Worm (Caenorhabditis elegans): ENCODE measurements around the gene htrl-1.
A peak's percentile ranks its signal among the peaks of the same experiment; 100 is the strongest.

The htrl-1 gene

DNA sequence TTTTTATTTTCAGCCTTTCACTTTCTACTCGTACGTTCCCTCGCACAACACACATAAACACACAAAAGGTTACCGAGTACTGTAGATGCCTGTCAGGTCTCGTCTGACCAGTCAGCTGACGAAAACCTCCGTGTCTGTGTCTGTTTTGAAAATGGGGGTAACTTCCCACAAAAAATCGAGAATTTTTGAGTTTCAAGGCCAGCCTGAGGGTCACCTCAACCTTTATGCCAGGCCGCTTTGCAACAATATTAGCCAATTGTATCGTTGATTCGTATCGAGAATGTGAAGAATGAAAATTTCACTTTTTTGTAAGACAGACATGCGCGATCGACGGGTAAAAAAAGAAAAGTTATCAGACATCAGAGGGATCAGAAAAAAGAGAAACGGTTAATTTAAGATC lies 34.9 kb upstream of the htrl-1 start (continued):
- peak in 1 of 2 experiments; percentile 69 for TF ChIP-seq mdl-1 (tag; optimal IDR thresholded peaks at IDR 0.05)
- no peak for TF ChIP-seq jun-1 (tag; optimal IDR thresholded peaks at IDR 0.05)
- TF ChIP-seq tbx-2 (tag; optimal IDR thresholded peaks at IDR 0.05) = peak; percentile 35
- TF ChIP-seq lin-35 (GFP tag; optimal IDR thresholded peaks at IDR 0.05) = peak in 1 of 2 experiments; percentile 72
- no peak for TF ChIP-seq ama-1 (optimal IDR thresholded peaks at IDR 0.05)
- TF ChIP-seq lin-14 (GFP tag; optimal IDR thresholded peaks at IDR 0.05) = peak; percentile 94
- no peak for TF ChIP-seq pqm-1 (tag; optimal IDR thresholded peaks at IDR 0.05)
- no peak for TF ChIP-seq isw-1 (GFP tag; IDR thresholded peaks at IDR 0.05)
- peak; percentile 42 for TF ChIP-seq rnt-1 (tag; optimal IDR thresholded peaks at IDR 0.05)
- peak; percentile 83 for TF ChIP-seq snu-23 (GFP tag; optimal IDR thresholded peaks at IDR 0.05)
- TF ChIP-seq unc-130 (tag; optimal IDR thresholded peaks at IDR 0.05) = peak; percentile 84
- TF ChIP-seq swsn-7 (tag; optimal IDR thresholded peaks at IDR 0.05) = peak; percentile 31
- TF ChIP-seq mep-1 (tag; optimal IDR thresholded peaks at IDR 0.05) = peak; percentile 85
- peak; percentile 45 for TF ChIP-seq fos-1 (tag; optimal IDR thresholded peaks at IDR 0.05)
- TF ChIP-seq egl-13 (tag; optimal IDR thresholded peaks at IDR 0.05) = no peak
- no peak for TF ChIP-seq nhr-84 (tag; optimal IDR thresholded peaks at IDR 0.05)
- TF ChIP-seq ceh-82 (tag; optimal IDR thresholded peaks at IDR 0.05) = peak in 1 of 3 experiments; percentile 23
- no peak for TF ChIP-seq sox-4 (tag; optimal IDR thresholded peaks at IDR 0.05)
- peak; percentile 41; the same call in 1 of the 2 replicates for TF ChIP-seq nhr-19 (GFP tag; conservative IDR thresholded peaks at IDR 0.05)
- TF ChIP-seq lsy-2 (tag; optimal IDR thresholded peaks at IDR 0.05) = peak; percentile 56 to 84
- peak; percentile 55 for TF ChIP-seq lin-13 (GFP tag; optimal IDR thresholded peaks at IDR 0.05)

DNA sequence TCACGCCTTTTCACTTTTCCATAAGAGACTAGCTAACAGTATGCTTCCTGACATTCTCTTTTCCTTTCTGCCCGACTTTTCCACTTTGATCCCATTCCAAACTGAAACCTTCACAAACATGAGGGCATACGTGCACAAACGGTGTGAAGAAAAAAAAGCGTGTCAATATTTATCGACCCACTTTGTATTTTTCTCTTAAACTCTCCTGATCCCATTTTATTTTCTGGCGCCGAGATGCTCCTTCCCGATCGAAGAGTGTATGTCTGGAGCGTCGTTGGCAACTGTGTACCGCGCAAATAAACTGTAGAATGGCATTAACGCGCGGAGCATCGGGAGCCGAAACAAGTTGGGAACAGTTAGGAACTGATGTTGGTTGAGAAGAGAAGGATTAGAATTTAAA lies 33.4 kb upstream of the htrl-1 start:
- TF ChIP-seq nhr-20 (tag; optimal IDR thresholded peaks at IDR 0.05) (peak; percentile 36), tbx-2 (tag; optimal IDR thresholded peaks at IDR 0.05) (peak; percentile 58), lin-14 (GFP tag; optimal IDR thresholded peaks at IDR 0.05) (peak; percentile 48), mdl-1 (tag; optimal IDR thresholded peaks at IDR 0.05) (peak in 1 of 2 experiments; percentile 25), nhr-84 (tag; optimal IDR thresholded peaks at IDR 0.05) (no peak), nhr-71 (tag; optimal IDR thresholded peaks at IDR 0.05) (peak; percentile 36), sup-37 (GFP tag; optimal IDR thresholded peaks at IDR 0.05) (no peak), efl-1 (optimal IDR thresholded peaks at IDR 0.05) (no peak), efl-1 (GFP tag; optimal IDR thresholded peaks at IDR 0.05 in 1 of 2) (peak in 1 of 2 experiments; percentile 58), egl-27 (tag; optimal IDR thresholded peaks at IDR 0.05) (peak; percentile 45 to 57), nhr-77 (tag; optimal IDR thresholded peaks at IDR 0.05) (peak; percentile 65), lsy-2 (tag; optimal IDR thresholded peaks at IDR 0.05) (peak in 1 of 2 experiments; percentile 21)

ce11 chrV:11528633-11529327 lies 32.6 kb upstream of the htrl-1 start:
- peak; percentile 57 for TF ChIP-seq dsc-1 (tag; optimal IDR thresholded peaks at IDR 0.05)
- no peak for TF ChIP-seq pag-3 (tag; optimal IDR thresholded peaks at IDR 0.05; ENCODE audit: borderline replicate concordance, insufficient read depth)
- no peak for TF ChIP-seq unc-30 (tag; optimal IDR thresholded peaks at IDR 0.05)
- no peak for TF ChIP-seq ceh-63 (GFP tag; optimal IDR thresholded peaks at IDR 0.05)
- TF ChIP-seq snu-23 (GFP tag; optimal IDR thresholded peaks at IDR 0.05) = peak; percentile 21
- no peak for TF ChIP-seq jun-1 (tag; optimal IDR thresholded peaks at IDR 0.05)
- TF ChIP-seq mdl-1 (tag; optimal IDR thresholded peaks at IDR 0.05) = peak in 1 of 2 experiments; percentile 7
- no peak for TF ChIP-seq hpl-2 (GFP tag; optimal IDR thresholded peaks at IDR 0.05)
- no peak for TF ChIP-seq ztf-4 (tag; optimal IDR thresholded peaks at IDR 0.05)
- TF ChIP-seq nhr-85 (tag) = peak; percentile 76
- no peak for TF ChIP-seq dpl-1 (GFP tag; optimal IDR thresholded peaks at IDR 0.05)
- TF ChIP-seq lin-14 (GFP tag; optimal IDR thresholded peaks at IDR 0.05) = peak; percentile 33
- no peak for TF ChIP-seq swsn-7 (tag; optimal IDR thresholded peaks at IDR 0.05)

- TF ChIP-seq swsn-7 (tag; optimal IDR thresholded peaks at IDR 0.05) (no peak), efl-1 (optimal IDR thresholded peaks at IDR 0.05) (no peak), efl-1 (GFP tag; optimal IDR thresholded peaks at IDR 0.05 in 1 of 2) (peak in 1 of 2 experiments; percentile 80)
These were observed 31.3 kb upstream of the htrl-1 start, which contains the start of gene ccch-1 for ce11 chrV:11527531-11527930. ccch-1 (plus strand) TSS chrV:11527831.

Data from whole organism, L1 larva.